Worm (Caenorhabditis elegans) whole organism, L1 larva: Measurements from ENCODE around the gene Y51B9A.9.

Experiments used
- Y116A8C.19 ChIP-seq: sonication (generic microtip); optimal IDR thresholded peaks from 2 replicates; lab custom pipeline; 2016; ENCODE audit warnings: missing compliant biosample characterization, missing genetic modification characterization, borderline replicate concordance
- aha-1 ChIP-seq: fragments of 150-350 bp; optimal IDR thresholded peaks from 2 replicates; lab custom pipeline; 2014; ENCODE audit warnings: missing biosample characterization, missing genetic modification characterization
- alr-1 ChIP-seq: fragments of 200-800 bp; sonication (Bioruptor generic); optimal IDR thresholded peaks from 2 replicates; lab custom pipeline; 2018; ENCODE audit warnings: borderline replicate concordance, mild to moderate bottlenecking, missing genetic modification characterization, missing compliant biosample characterization
- aly-2 ChIP-seq: fragments of 150-350 bp; optimal IDR thresholded peaks from 2 replicates; lab custom pipeline; 2014; ENCODE audit warnings: missing biosample characterization, missing genetic modification characterization
- ceh-63 ChIP-seq: fragments of 200-800 bp; sonication (Bioruptor generic); optimal IDR thresholded peaks from 2 replicates; lab custom pipeline; 2018; ENCODE audit warnings: mild to moderate bottlenecking, missing genetic modification characterization, missing compliant biosample characterization
- ceh-82 ChIP-seq, 3 experiments: fragments of 150-350 bp in 1 of 3; sonication (generic microtip) in 2 of 3; optimal IDR thresholded peaks; 2 replicates each; lab custom pipeline; 2014 to 2017; ENCODE audit warnings: missing biosample characterization in 3 of 3, missing genetic modification characterization in 3 of 3
- ces-1 ChIP-seq: fragments of 150-350 bp; optimal IDR thresholded peaks from 2 replicates; lab custom pipeline; 2014; ENCODE audit warnings: missing biosample characterization, missing genetic modification reagents, missing genetic modification characterization
- dpl-1 ChIP-seq, 3 experiments: fragments of 150-350 bp in 2 of 3; sonication (generic microtip) in 1 of 3; optimal IDR thresholded peaks; 2 replicates each; lab custom pipeline; 2014 to 2017; ENCODE audit warnings: missing biosample characterization in 3 of 3, missing genetic modification characterization in 3 of 3, missing genetic modification reagents in 3 of 3
- efl-1 ChIP-seq, 4 experiments: fragments of 150-350 bp; optimal IDR thresholded peaks in 3 of 4; peaks in 1 of 4; 1 replicate in 1 of 4; 2 replicates in 3 of 4; lab custom pipeline; 2014; ENCODE audit warnings: missing biosample characterization in 2 of 4, missing genetic modification characterization in 2 of 4, missing genetic modification reagents in 2 of 4
- elt-2 ChIP-seq: sonication (generic microtip); optimal IDR thresholded peaks from 2 replicates; lab custom pipeline; 2016; ENCODE audit warnings: missing genetic modification characterization, mild to moderate bottlenecking, inconsistent platforms, missing compliant biosample characterization, missing genetic modification reagents
- ets-5 ChIP-seq: fragments of 200-800 bp; sonication (Bioruptor generic); IDR thresholded peaks from 2 replicates; pipeline ENCODE4 v1.3.6; 2022; ENCODE audit warnings: missing genetic modification characterization, missing compliant biosample characterization
- fkh-8 ChIP-seq: sonication (generic microtip); optimal IDR thresholded peaks from 2 replicates; lab custom pipeline; 2016; ENCODE audit warnings: mild to moderate bottlenecking, missing genetic modification characterization, missing compliant biosample characterization
- grh-1 ChIP-seq: fragments of 200-800 bp; sonication (Bioruptor generic); IDR thresholded peaks from 2 replicates; pipeline ENCODE4 v1.3.6; 2022; ENCODE audit warnings: missing genetic modification reagents, missing genetic modification characterization, missing compliant biosample characterization
- hlh-17 ChIP-seq: fragments of 200-800 bp; sonication (Bioruptor generic); optimal IDR thresholded peaks from 2 replicates; lab custom pipeline; 2018; ENCODE audit warnings: missing genetic modification characterization, mild to moderate bottlenecking, missing compliant biosample characterization, moderate library complexity, borderline replicate concordance
- hlh-4 ChIP-seq: sonication (generic microtip); optimal IDR thresholded peaks from 2 replicates; lab custom pipeline; 2016; ENCODE audit warnings: mild to moderate bottlenecking, missing genetic modification characterization, missing compliant biosample characterization
- hpl-2 ChIP-seq: fragments of 150-350 bp; optimal IDR thresholded peaks from 2 replicates; lab custom pipeline; 2014; ENCODE audit warnings: missing biosample characterization, missing genetic modification reagents, missing genetic modification characterization
- isw-1 ChIP-seq: fragments of 200-800 bp; sonication (Bioruptor generic); IDR thresholded peaks from 2 replicates; pipeline ENCODE4 v1.3.6; 2022; ENCODE audit warnings: missing genetic modification characterization, missing compliant biosample characterization
- jun-1 ChIP-seq: fragments of 150-350 bp; optimal IDR thresholded peaks from 2 replicates; lab custom pipeline; 2014; ENCODE audit warnings: missing biosample characterization, missing genetic modification reagents, missing genetic modification characterization
- mab-9 ChIP-seq: fragments of 200-800 bp; sonication (Bioruptor generic); IDR thresholded peaks from 2 replicates; pipeline ENCODE4 v1.3.6; 2022; ENCODE audit warnings: missing genetic modification reagents, missing genetic modification characterization, missing compliant biosample characterization
- mdl-1 ChIP-seq, 2 experiments: fragments of 150-350 bp; optimal IDR thresholded peaks; 2 replicates each; lab custom pipeline; 2014 to 2017; ENCODE audit warnings: missing biosample characterization in 2 of 2, missing genetic modification characterization in 2 of 2, inconsistent platforms in 1 of 2
- nhr-12 ChIP-seq: sonication (generic microtip); optimal IDR thresholded peaks from 2 replicates; lab custom pipeline; 2017; ENCODE audit warnings: missing biosample characterization, missing genetic modification characterization
- nhr-19 ChIP-seq: fragments of 200-800 bp; sonication (Bioruptor generic); conservative IDR thresholded peaks from 2 replicates; pipeline ENCODE4 v1.3.6; 2022; ENCODE audit warnings: missing genetic modification characterization, missing compliant biosample characterization
- nhr-237 ChIP-seq: fragments of 150-350 bp; optimal IDR thresholded peaks from 2 replicates; lab custom pipeline; 2014; ENCODE audit warnings: missing biosample characterization, missing genetic modification characterization
- nhr-28 ChIP-seq: fragments of 150-350 bp; optimal IDR thresholded peaks from 2 replicates; lab custom pipeline; 2014; ENCODE audit warnings: missing biosample characterization, missing genetic modification characterization
- nhr-47 ChIP-seq: sonication (generic microtip); optimal IDR thresholded peaks from 2 replicates; lab custom pipeline; 2016; ENCODE audit warnings: mild to moderate bottlenecking, missing genetic modification characterization, moderate library complexity, missing compliant biosample characterization
- nhr-71 ChIP-seq: sonication (generic microtip); optimal IDR thresholded peaks from 2 replicates; lab custom pipeline; 2016; ENCODE audit warnings: mild to moderate bottlenecking, missing genetic modification characterization, moderate library complexity, missing compliant biosample characterization
- nhr-90 ChIP-seq: sonication (generic microtip); optimal IDR thresholded peaks from 2 replicates; lab custom pipeline; 2016; ENCODE audit warnings: mild to moderate bottlenecking, missing genetic modification characterization, missing compliant biosample characterization; ENCODE audit not compliant: poor library complexity
- pag-3 ChIP-seq: sonication (generic microtip); optimal IDR thresholded peaks from 2 replicates; lab custom pipeline; 2017; ENCODE audit warnings: missing genetic modification characterization, mild to moderate bottlenecking, missing compliant biosample characterization, antibody characterized with exemption, borderline replicate concordance; ENCODE audit not compliant: insufficient read depth
- skn-1 ChIP-seq: fragments of 150-350 bp; optimal IDR thresholded peaks from 2 replicates; lab custom pipeline; 2014; ENCODE audit warnings: missing biosample characterization, missing genetic modification characterization
- sptf-1 ChIP-seq: fragments of 150-350 bp; optimal IDR thresholded peaks from 2 replicates; lab custom pipeline; 2014; ENCODE audit warnings: missing biosample characterization, missing genetic modification characterization
- sup-37 ChIP-seq: fragments of 200-800 bp; sonication (Bioruptor generic); optimal IDR thresholded peaks from 2 replicates; lab custom pipeline; 2018; ENCODE audit warnings: mild to moderate bottlenecking, missing genetic modification characterization, missing compliant biosample characterization
- tlp-1 ChIP-seq: fragments of 150-350 bp; optimal IDR thresholded peaks from 2 replicates; lab custom pipeline; 2014; ENCODE audit warnings: missing biosample characterization, missing genetic modification characterization
- unc-130 ChIP-seq: fragments of 150-350 bp; optimal IDR thresholded peaks from 2 replicates; lab custom pipeline; 2017; ENCODE audit warnings: missing biosample characterization, missing genetic modification characterization, inconsistent platforms
- unc-30 ChIP-seq: sonication (generic microtip); optimal IDR thresholded peaks from 2 replicates; lab custom pipeline; 2017; ENCODE audit warnings: missing biosample characterization, missing genetic modification characterization
- unc-62 ChIP-seq: fragments of 150-350 bp; optimal IDR thresholded peaks from 2 replicates; lab custom pipeline; 2014; ENCODE audit warnings: missing biosample characterization, missing genetic modification reagents, missing genetic modification characterization
- unc-86 ChIP-seq: sonication (generic microtip); optimal IDR thresholded peaks from 2 replicates; lab custom pipeline; 2016; ENCODE audit warnings: missing genetic modification characterization, missing compliant biosample characterization
- unc-98 ChIP-seq: fragments of 200-800 bp; sonication (Bioruptor generic); IDR thresholded peaks from 2 replicates; pipeline ENCODE4 v1.3.6; 2022; ENCODE audit warnings: missing genetic modification characterization, missing compliant biosample characterization
- ztf-11 ChIP-seq, 2 experiments: sonication (generic microtip); optimal IDR thresholded peaks; 2 replicates each; lab custom pipeline; 2016 to 2017; ENCODE audit warnings: missing genetic modification characterization in 2 of 2, missing biosample characterization in 1 of 2, missing compliant biosample characterization in 1 of 2

Gene Y51B9A.9

ce11 chrII:9379796-9380195 lies 17.6 kb downstream of the Y51B9A.9 start, which contains the start of gene srh-48:
TSS of gene srh-48 (plus strand) at chrII:9380096.
- TF ChIP-seq unc-98 (GFP tag; lab: Robert Waterston, UW) (no peak), nhr-71 (tag; lab: Kevin White, UChicago) (no peak), tlp-1 (tag; lab: Kevin White, UChicago) (no peak), jun-1 (tag; lab: Kevin White, UChicago) (no peak), ztf-11 (tag; optimal IDR thresholded peaks at IDR 0.05; lab: Kevin White, UChicago) (no peak), unc-130 (tag; lab: Kevin White, UChicago) (no peak), fkh-8 (tag; lab: Kevin White, UChicago) (no peak), skn-1 (tag; lab: Kevin White, UChicago) (no peak), sptf-1 (tag; lab: Kevin White, UChicago) (no peak), isw-1 (no peak), ceh-82 (tag; optimal IDR thresholded peaks at IDR 0.05; lab: Kevin White, UChicago) (no peak), nhr-19 (GFP tag; lab: Robert Waterston, UW) (no peak), hpl-2 (GFP tag; lab: Kevin White, UChicago) (no peak), mab-9 (no peak), efl-1 (optimal IDR thresholded peaks at IDR 0.05; lab: Kevin White, UChicago) (no peak), efl-1 (GFP tag; optimal IDR thresholded peaks at IDR 0.05 in 1 of 2; lab: Kevin White, UChicago) (no peak), dpl-1 (GFP tag; optimal IDR thresholded peaks at IDR 0.05; lab: Kevin White, UChicago) (no peak)
- TF ChIP-seq, all 84 proteins: peak for 0

ce11 chrII:9378174-9378573 lies 19.2 kb downstream of the Y51B9A.9 start:
- TF ChIP-seq unc-98 (GFP tag; lab: Robert Waterston, UW), result no peak
- peak; percentile 20 for TF ChIP-seq elt-2

ce11 chrII:9377158-9377557 lies 20.2 kb downstream of the Y51B9A.9 start, which contains the start of gene C06C3.10:
TSS of gene C06C3.10 (minus strand) at chrII:9377258.
- TF ChIP-seq nhr-71 (tag; lab: Kevin White, UChicago), result no peak
- TF ChIP-seq ces-1 (GFP tag; lab: Kevin White, UChicago), result no peak
- no peak for TF ChIP-seq hlh-4 (tag; lab: Kevin White, UChicago)
- no peak for TF ChIP-seq ets-5 (GFP tag; lab: Robert Waterston, UW)
- TF ChIP-seq nhr-90 (tag; lab: Kevin White, UChicago), result no peak
- no peak for TF ChIP-seq nhr-28
- TF ChIP-seq sup-37 (GFP tag; lab: Kevin White, UChicago), result no peak
- TF ChIP-seq ceh-63 (GFP tag; lab: Kevin White, UChicago), result no peak
- TF ChIP-seq nhr-12 (tag; lab: Kevin White, UChicago), result no peak
- no peak for TF ChIP-seq nhr-237 (tag; lab: Kevin White, UChicago)
- TF ChIP-seq jun-1 (tag; lab: Kevin White, UChicago), result no peak
- TF ChIP-seq unc-62 (GFP tag; lab: Kevin White, UChicago), result no peak
- TF ChIP-seq pag-3, result no peak

- no peak for TF ChIP-seq nhr-90 (tag; lab: Kevin White, UChicago)
- TF ChIP-seq aly-2, result no peak
- TF ChIP-seq alr-1 (tag; lab: Kevin White, UChicago), result no peak
- no peak for TF ChIP-seq hlh-4 (tag; lab: Kevin White, UChicago)
- TF ChIP-seq tlp-1 (tag; lab: Kevin White, UChicago), result no peak
- TF ChIP-seq nhr-28, result no peak
- no peak for TF ChIP-seq aha-1 (tag; lab: Kevin White, UChicago)
- no peak for TF ChIP-seq grh-1 (GFP tag; lab: Robert Waterston, UW)
- no peak for TF ChIP-seq mdl-1 (tag; optimal IDR thresholded peaks at IDR 0.05; lab: Kevin White, UChicago)
- no peak for TF ChIP-seq hlh-17
- no peak for TF ChIP-seq unc-86
- no peak for TF ChIP-seq Y116A8C.19 (tag; lab: Kevin White, UChicago)
- no peak for TF ChIP-seq pag-3
- no peak for TF ChIP-seq unc-62 (GFP tag; lab: Kevin White, UChicago)
- TF ChIP-seq ztf-11 (tag; optimal IDR thresholded peaks at IDR 0.05; lab: Kevin White, UChicago), result no peak
- no peak for TF ChIP-seq nhr-47
- no peak for TF ChIP-seq unc-30 (tag; lab: Kevin White, UChicago)
Measured at ce11 chrII:9374807-9375206, 22.6 kb downstream of the Y51B9A.9 start, which contains the start of gene C06C3.12. TSS of gene C06C3.12 (plus strand) at chrII:9375107.
